Worm (Caenorhabditis elegans) whole organism, L1 larva: Measurements from ENCODE around the gene sdpn-1.

Experiments
- C04F5.9 ChIP-seq: sonication (generic microtip); optimal IDR thresholded peaks from 2 replicates; lab custom pipeline; 2016; ENCODE audit warnings: missing genetic modification characterization, missing compliant biosample characterization
- C16A3.4 ChIP-seq: fragments of 150-350 bp; optimal IDR thresholded peaks from 2 replicates; lab custom pipeline; 2014; ENCODE audit warnings: missing biosample characterization, missing genetic modification characterization
- C34B4.2 ChIP-seq: sonication (generic microtip); optimal IDR thresholded peaks from 2 replicates; lab custom pipeline; 2017; ENCODE audit warnings: mild to moderate bottlenecking, missing genetic modification characterization, missing compliant biosample characterization
- F16B12.6 ChIP-seq: fragments of 150-350 bp; optimal IDR thresholded peaks from 2 replicates; lab custom pipeline; 2014; ENCODE audit warnings: missing biosample characterization, missing genetic modification characterization
- aha-1 ChIP-seq: fragments of 150-350 bp; optimal IDR thresholded peaks from 2 replicates; lab custom pipeline; 2014; ENCODE audit warnings: missing biosample characterization, missing genetic modification characterization
- aly-2 ChIP-seq: fragments of 150-350 bp; optimal IDR thresholded peaks from 2 replicates; lab custom pipeline; 2014; ENCODE audit warnings: missing biosample characterization, missing genetic modification characterization
- blmp-1 ChIP-seq: fragments of 150-350 bp; optimal IDR thresholded peaks from 2 replicates; lab custom pipeline; 2014; ENCODE audit warnings: missing biosample characterization, missing genetic modification characterization
- ceh-63 ChIP-seq: fragments of 200-800 bp; sonication (Bioruptor generic); optimal IDR thresholded peaks from 2 replicates; lab custom pipeline; 2018; ENCODE audit warnings: mild to moderate bottlenecking, missing genetic modification characterization, missing compliant biosample characterization
- ceh-82 ChIP-seq, 3 experiments: fragments of 150-350 bp in 1 of 3; sonication (generic microtip) in 2 of 3; optimal IDR thresholded peaks; 2 replicates each; lab custom pipeline; 2014 to 2017; ENCODE audit warnings: missing biosample characterization in 3 of 3, missing genetic modification characterization in 3 of 3
- ceh-88 ChIP-seq: fragments of 200-800 bp; sonication (Bioruptor generic); IDR thresholded peaks from 2 replicates; pipeline ENCODE4 v1.3.6; 2022; ENCODE audit warnings: missing genetic modification characterization, missing compliant biosample characterization
- ceh-90 ChIP-seq: sonication (generic microtip); optimal IDR thresholded peaks from 2 replicates; lab custom pipeline; 2016; ENCODE audit warnings: missing genetic modification characterization, missing compliant biosample characterization
- ces-1 ChIP-seq: fragments of 150-350 bp; optimal IDR thresholded peaks from 2 replicates; lab custom pipeline; 2014; ENCODE audit warnings: missing biosample characterization, missing genetic modification reagents, missing genetic modification characterization
- dpl-1 ChIP-seq, 3 experiments: fragments of 150-350 bp in 2 of 3; sonication (generic microtip) in 1 of 3; optimal IDR thresholded peaks; 2 replicates each; lab custom pipeline; 2014 to 2017; ENCODE audit warnings: missing biosample characterization in 3 of 3, missing genetic modification characterization in 3 of 3, missing genetic modification reagents in 3 of 3
- dsc-1 ChIP-seq: sonication (generic microtip); optimal IDR thresholded peaks from 2 replicates; lab custom pipeline; 2016; ENCODE audit warnings: mild to moderate bottlenecking, missing genetic modification characterization, missing compliant biosample characterization
- efl-1 ChIP-seq, 4 experiments: fragments of 150-350 bp; optimal IDR thresholded peaks in 3 of 4; peaks in 1 of 4; 1 replicate in 1 of 4; 2 replicates in 3 of 4; lab custom pipeline; 2014; ENCODE audit warnings: missing biosample characterization in 2 of 4, missing genetic modification characterization in 2 of 4, missing genetic modification reagents in 2 of 4
- efl-3 ChIP-seq: fragments of 200-800 bp; sonication (Bioruptor generic); optimal IDR thresholded peaks from 2 replicates; lab custom pipeline; 2018; ENCODE audit warnings: mild to moderate bottlenecking, missing genetic modification characterization, missing compliant biosample characterization
- egl-27 ChIP-seq, 2 experiments: fragments of 150-350 bp in 1 of 2; sonication (generic microtip); optimal IDR thresholded peaks; 3 replicates each; lab custom pipeline; 2017 to 2018; ENCODE audit warnings: missing biosample characterization in 2 of 2, missing genetic modification characterization in 2 of 2, missing genetic modification reagents in 2 of 2
- elt-3 ChIP-seq, 6 experiments: fragments of 150-350 bp in 1 of 6; sonication (generic microtip); optimal IDR thresholded peaks; 2 replicates each; lab custom pipeline; 2017 to 2018; ENCODE audit warnings: missing biosample characterization in 6 of 6, missing genetic modification characterization in 6 of 6, inconsistent platforms in 1 of 6
- ets-5 ChIP-seq: fragments of 200-800 bp; sonication (Bioruptor generic); IDR thresholded peaks from 2 replicates; pipeline ENCODE4 v1.3.6; 2022; ENCODE audit warnings: missing genetic modification characterization, missing compliant biosample characterization
- fkh-10 ChIP-seq: sonication (generic microtip); optimal IDR thresholded peaks from 2 replicates; lab custom pipeline; 2017; ENCODE audit warnings: missing biosample characterization, missing genetic modification reagents, missing genetic modification characterization
- fkh-8 ChIP-seq: sonication (generic microtip); optimal IDR thresholded peaks from 2 replicates; lab custom pipeline; 2016; ENCODE audit warnings: mild to moderate bottlenecking, missing genetic modification characterization, missing compliant biosample characterization
- grh-1 ChIP-seq: fragments of 200-800 bp; sonication (Bioruptor generic); IDR thresholded peaks from 2 replicates; pipeline ENCODE4 v1.3.6; 2022; ENCODE audit warnings: missing genetic modification reagents, missing genetic modification characterization, missing compliant biosample characterization
- hpl-2 ChIP-seq: fragments of 150-350 bp; optimal IDR thresholded peaks from 2 replicates; lab custom pipeline; 2014; ENCODE audit warnings: missing biosample characterization, missing genetic modification reagents, missing genetic modification characterization
- irx-1 ChIP-seq: sonication (generic microtip); optimal IDR thresholded peaks from 2 replicates; lab custom pipeline; 2016; ENCODE audit warnings: missing genetic modification characterization, missing compliant biosample characterization
- jun-1 ChIP-seq: fragments of 150-350 bp; optimal IDR thresholded peaks from 2 replicates; lab custom pipeline; 2014; ENCODE audit warnings: missing biosample characterization, missing genetic modification reagents, missing genetic modification characterization
- lin-13 ChIP-seq: fragments of 150-350 bp; optimal IDR thresholded peaks from 2 replicates; lab custom pipeline; 2014; ENCODE audit warnings: missing biosample characterization, missing genetic modification reagents, missing genetic modification characterization
- lin-14 ChIP-seq: fragments of 200-800 bp; sonication (Bioruptor generic); optimal IDR thresholded peaks from 2 replicates; lab custom pipeline; 2018; ENCODE audit warnings: mild to moderate bottlenecking, missing genetic modification characterization, moderate library complexity, missing compliant biosample characterization
- lin-35 ChIP-seq, 2 experiments: fragments of 150-350 bp; optimal IDR thresholded peaks; 2 replicates each; lab custom pipeline; 2014; ENCODE audit warnings: missing biosample characterization in 2 of 2, missing genetic modification characterization in 2 of 2, missing genetic modification reagents in 2 of 2
- mab-9 ChIP-seq: fragments of 200-800 bp; sonication (Bioruptor generic); IDR thresholded peaks from 2 replicates; pipeline ENCODE4 v1.3.6; 2022; ENCODE audit warnings: missing genetic modification reagents, missing genetic modification characterization, missing compliant biosample characterization
- mef-2 ChIP-seq: fragments of 150-350 bp; optimal IDR thresholded peaks from 2 replicates; lab custom pipeline; 2014; ENCODE audit warnings: missing biosample characterization, missing genetic modification characterization
- mep-1 ChIP-seq: fragments of 150-350 bp; optimal IDR thresholded peaks from 2 replicates; lab custom pipeline; 2014; ENCODE audit warnings: missing biosample characterization, missing genetic modification characterization
- nhr-11 ChIP-seq: fragments of 150-350 bp; optimal IDR thresholded peaks from 2 replicates; lab custom pipeline; 2014; ENCODE audit warnings: missing biosample characterization, missing genetic modification characterization
- nhr-19 ChIP-seq: fragments of 200-800 bp; sonication (Bioruptor generic); conservative IDR thresholded peaks from 2 replicates; pipeline ENCODE4 v1.3.6; 2022; ENCODE audit warnings: missing genetic modification characterization, missing compliant biosample characterization
- nhr-237 ChIP-seq: fragments of 150-350 bp; optimal IDR thresholded peaks from 2 replicates; lab custom pipeline; 2014; ENCODE audit warnings: missing biosample characterization, missing genetic modification characterization
- nhr-28 ChIP-seq: fragments of 150-350 bp; optimal IDR thresholded peaks from 2 replicates; lab custom pipeline; 2014; ENCODE audit warnings: missing biosample characterization, missing genetic modification characterization
- nhr-71 ChIP-seq: sonication (generic microtip); optimal IDR thresholded peaks from 2 replicates; lab custom pipeline; 2016; ENCODE audit warnings: mild to moderate bottlenecking, missing genetic modification characterization, moderate library complexity, missing compliant biosample characterization
- nhr-76 ChIP-seq: sonication (generic microtip); optimal IDR thresholded peaks from 2 replicates; lab custom pipeline; 2017; ENCODE audit warnings: missing biosample characterization, missing genetic modification characterization
- nhr-77 ChIP-seq: fragments of 150-350 bp; optimal IDR thresholded peaks from 2 replicates; lab custom pipeline; 2014; ENCODE audit warnings: missing biosample characterization, missing genetic modification characterization
- nhr-85 ChIP-seq: sonication (generic microtip); peaks from one replicate; lab custom pipeline; 2016; ENCODE audit warnings: missing genetic modification characterization, inconsistent platforms, missing compliant biosample characterization
- pag-3 ChIP-seq: sonication (generic microtip); optimal IDR thresholded peaks from 2 replicates; lab custom pipeline; 2017; ENCODE audit warnings: missing genetic modification characterization, mild to moderate bottlenecking, missing compliant biosample characterization, antibody characterized with exemption, borderline replicate concordance; ENCODE audit not compliant: insufficient read depth
- pax-3 ChIP-seq: fragments of 200-800 bp; sonication (Bioruptor generic); optimal IDR thresholded peaks from 2 replicates; lab custom pipeline; 2018; ENCODE audit warnings: mild to moderate bottlenecking, missing genetic modification characterization, moderate library complexity, missing compliant biosample characterization
- pqm-1 ChIP-seq: sonication (generic microtip); optimal IDR thresholded peaks from 3 replicates; lab custom pipeline; 2017; ENCODE audit warnings: missing biosample characterization, missing genetic modification characterization
- snpc-4 ChIP-seq: fragments of 150-350 bp; optimal IDR thresholded peaks from 2 replicates; lab custom pipeline; 2014; ENCODE audit warnings: missing biosample characterization, missing genetic modification characterization
- snu-23 ChIP-seq: sonication (generic microtip); optimal IDR thresholded peaks from 2 replicates; lab custom pipeline; 2016; ENCODE audit warnings: missing genetic modification characterization, missing compliant biosample characterization
- sup-37 ChIP-seq: fragments of 200-800 bp; sonication (Bioruptor generic); optimal IDR thresholded peaks from 2 replicates; lab custom pipeline; 2018; ENCODE audit warnings: mild to moderate bottlenecking, missing genetic modification characterization, missing compliant biosample characterization
- swsn-7 ChIP-seq: sonication (generic microtip); optimal IDR thresholded peaks from 2 replicates; lab custom pipeline; 2016; ENCODE audit warnings: missing genetic modification characterization, missing compliant biosample characterization
- tbx-2 ChIP-seq: sonication (generic microtip); optimal IDR thresholded peaks from 2 replicates; lab custom pipeline; 2016; ENCODE audit warnings: missing genetic modification characterization, missing compliant biosample characterization
- tlp-1 ChIP-seq: fragments of 150-350 bp; optimal IDR thresholded peaks from 2 replicates; lab custom pipeline; 2014; ENCODE audit warnings: missing biosample characterization, missing genetic modification characterization
- unc-130 ChIP-seq: fragments of 150-350 bp; optimal IDR thresholded peaks from 2 replicates; lab custom pipeline; 2017; ENCODE audit warnings: missing biosample characterization, missing genetic modification characterization, inconsistent platforms
- unc-30 ChIP-seq: sonication (generic microtip); optimal IDR thresholded peaks from 2 replicates; lab custom pipeline; 2017; ENCODE audit warnings: missing biosample characterization, missing genetic modification characterization
- zip-4 ChIP-seq: fragments of 200-800 bp; sonication (Bioruptor generic); optimal IDR thresholded peaks from 2 replicates; lab custom pipeline; 2018; ENCODE audit warnings: mild to moderate bottlenecking, missing genetic modification characterization, moderate library complexity, missing compliant biosample characterization
- ztf-11 ChIP-seq, 2 experiments: sonication (generic microtip); optimal IDR thresholded peaks; 2 replicates each; lab custom pipeline; 2016 to 2017; ENCODE audit warnings: missing genetic modification characterization in 2 of 2, missing biosample characterization in 1 of 2, missing compliant biosample characterization in 1 of 2
- ztf-4 ChIP-seq: fragments of 150-350 bp; optimal IDR thresholded peaks from 2 replicates; lab custom pipeline; 2014; ENCODE audit warnings: missing biosample characterization, missing genetic modification characterization

The sdpn-1 gene

ce11 chrX:8017305-8017704, 19.3 kb upstream of the sdpn-1 start (continued):
- peak; percentile 0 for TF ChIP-seq swsn-7 (tag; lab: Kevin White, UChicago)
- no peak for TF ChIP-seq nhr-28 (tag; lab: Kevin White, UChicago)
- no peak for TF ChIP-seq unc-130 (tag; lab: Kevin White, UChicago)
- no peak for TF ChIP-seq dpl-1 (GFP tag; optimal IDR thresholded peaks at IDR 0.05; lab: Kevin White, UChicago)
- no peak for TF ChIP-seq nhr-237 (tag; lab: Kevin White, UChicago)
- TF ChIP-seq nhr-85 = no peak
- TF ChIP-seq F16B12.6 (tag; lab: Kevin White, UChicago) = no peak
- TF ChIP-seq elt-3 (tag; optimal IDR thresholded peaks at IDR 0.05; lab: Kevin White, UChicago) = no peak
- peak; percentile 46 for TF ChIP-seq fkh-8 (tag; lab: Kevin White, UChicago)
- TF ChIP-seq C34B4.2 (tag; lab: Kevin White, UChicago) = no peak
- no peak for TF ChIP-seq tlp-1 (tag; lab: Kevin White, UChicago)
- TF ChIP-seq pax-3 (tag; lab: Kevin White, UChicago) = peak; percentile 0
- TF ChIP-seq ztf-11 (tag; optimal IDR thresholded peaks at IDR 0.05; lab: Kevin White, UChicago) = no peak
- TF ChIP-seq ceh-63 = no peak
- no peak for TF ChIP-seq ets-5
- peak in 1 of 2 experiments; percentile 20 for TF ChIP-seq lin-35 (GFP tag; optimal IDR thresholded peaks at IDR 0.05; lab: Kevin White, UChicago)
- TF ChIP-seq efl-1 (optimal IDR thresholded peaks at IDR 0.05; lab: Kevin White, UChicago) = no peak
- peak; percentile 1 to 36 for TF ChIP-seq efl-1 (GFP tag; optimal IDR thresholded peaks at IDR 0.05 in 1 of 2; lab: Kevin White, UChicago)
- TF ChIP-seq mep-1 = no peak
- no peak for TF ChIP-seq egl-27 (tag; optimal IDR thresholded peaks at IDR 0.05; lab: Kevin White, UChicago)
- no peak for TF ChIP-seq pag-3 (tag; lab: Kevin White, UChicago)
- peak; percentile 62 for TF ChIP-seq nhr-71 (tag; lab: Kevin White, UChicago)
- TF ChIP-seq nhr-77 = no peak
- TF ChIP-seq fkh-10 (GFP tag; lab: Kevin White, UChicago) = no peak
- no peak for TF ChIP-seq unc-30 (tag; lab: Kevin White, UChicago)
- no peak for TF ChIP-seq snpc-4 (tag; lab: Kevin White, UChicago)
- TF ChIP-seq pqm-1 (tag; lab: Kevin White, UChicago) = no peak
- TF ChIP-seq grh-1 = no peak
- TF ChIP-seq efl-3 (GFP tag; lab: Kevin White, UChicago) = no peak
- TF ChIP-seq tbx-2 (tag; lab: Kevin White, UChicago) = no peak
- peak; percentile 2 for TF ChIP-seq sup-37 (GFP tag; lab: Kevin White, UChicago)
- no peak for TF ChIP-seq irx-1 (tag; lab: Kevin White, UChicago)
- no peak for TF ChIP-seq ces-1 (GFP tag; lab: Kevin White, UChicago)
- 0 out of 2 replicates have a peak, but pooled peaks have one; percentile 15 for TF ChIP-seq mab-9
- no peak for TF ChIP-seq ceh-90 (tag; lab: Kevin White, UChicago)
- no peak for TF ChIP-seq nhr-76 (tag; lab: Kevin White, UChicago)
- no peak for TF ChIP-seq hpl-2 (GFP tag; lab: Kevin White, UChicago)
- no peak for TF ChIP-seq jun-1 (tag; lab: Kevin White, UChicago)
- TF ChIP-seq ceh-82 (tag; optimal IDR thresholded peaks at IDR 0.05; lab: Kevin White, UChicago) = peak in 1 of 3 experiments; percentile 61
- TF ChIP-seq dsc-1 (tag; lab: Kevin White, UChicago) = peak; percentile 33
- peak; percentile 86 for TF ChIP-seq lin-14
- TF ChIP-seq blmp-1 (tag; lab: Kevin White, UChicago) = no peak
- TF ChIP-seq C04F5.9 (tag; lab: Kevin White, UChicago) = no peak
- TF ChIP-seq aly-2 (tag; lab: Kevin White, UChicago) = no peak
- no peak for TF ChIP-seq ztf-4 (tag; lab: Kevin White, UChicago)
- no peak for TF ChIP-seq aha-1 (tag; lab: Kevin White, UChicago)
- TF ChIP-seq mef-2 (tag; lab: Kevin White, UChicago) = no peak
- TF ChIP-seq lin-13 (GFP tag; lab: Kevin White, UChicago) = no peak
- TF ChIP-seq zip-4 (GFP tag; lab: Kevin White, UChicago) = no peak
- no peak for TF ChIP-seq nhr-11 (tag; lab: Kevin White, UChicago)
- peak; percentile 39; the same call in 1 of the 2 replicates for TF ChIP-seq nhr-19 (GFP tag; lab: Robert Waterston, UW)
- peak; percentile 27 for TF ChIP-seq snu-23
- TF ChIP-seq C16A3.4 (tag; lab: Kevin White, UChicago) = no peak
- peak; percentile 56 for TF ChIP-seq ceh-88 (GFP tag; lab: Robert Waterston, UW)
